Worm (Caenorhabditis elegans): ENCODE measurements around the gene K09F6.15.

Gene K09F6.15

ce11 chrII:2305507-2305906, 28.2 kb upstream of the K09F6.15 start:
- TF ChIP-seq hnd-1 (tag; optimal IDR thresholded peaks at IDR 0.05) (no peak), ets-7 (tag; optimal IDR thresholded peaks at IDR 0.05) (no peak), ama-1 (optimal IDR thresholded peaks at IDR 0.05) (no peak), hmbx-1 (tag; optimal IDR thresholded peaks at IDR 0.05) (no peak), tra-4 (tag; optimal IDR thresholded peaks at IDR 0.05) (no peak), ceh-13 (GFP tag; optimal IDR thresholded peaks at IDR 0.05) (no peak), pes-1 (GFP tag; IDR thresholded peaks at IDR 0.05) (no peak), flt-1 (GFP tag; IDR thresholded peaks at IDR 0.05) (no peak), scrt-1 (GFP tag; IDR thresholded peaks at IDR 0.05) (no peak), ceh-36 (tag; optimal IDR thresholded peaks at IDR 0.05) (no peak), hmg-4 (GFP tag; optimal IDR thresholded peaks at IDR 0.05) (no peak), F13C5.2 (tag; optimal IDR thresholded peaks at IDR 0.05) (no peak), tbx-37 (GFP tag; conservative IDR thresholded peaks at IDR 0.05) (no peak), B0310.2 (tag; optimal IDR thresholded peaks at IDR 0.05) (no peak), tbx-11 (GFP tag; IDR thresholded peaks at IDR 0.05) (no peak), sea-1 (GFP tag; conservative IDR thresholded peaks at IDR 0.05) (no peak), aly-1 (tag; optimal IDR thresholded peaks at IDR 0.05) (no peak)

ce11 chrII:2304575-2304974, 27.3 kb upstream of the K09F6.15 start:
- no peak for TF ChIP-seq ceh-13 (GFP tag; optimal IDR thresholded peaks at IDR 0.05)
- TF ChIP-seq tra-4 (tag; optimal IDR thresholded peaks at IDR 0.05) = no peak
- no peak for TF ChIP-seq scrt-1 (GFP tag; IDR thresholded peaks at IDR 0.05)
- no peak for TF ChIP-seq ceh-36 (tag; optimal IDR thresholded peaks at IDR 0.05)
- TF ChIP-seq hnd-1 (tag; optimal IDR thresholded peaks at IDR 0.05) = no peak
- TF ChIP-seq tbx-11 (GFP tag; IDR thresholded peaks at IDR 0.05) = no peak
- TF ChIP-seq sea-1 (GFP tag; conservative IDR thresholded peaks at IDR 0.05) = no peak
- TF ChIP-seq hmg-4 (GFP tag; optimal IDR thresholded peaks at IDR 0.05) = no peak
- no peak for TF ChIP-seq B0310.2 (tag; optimal IDR thresholded peaks at IDR 0.05)
- TF ChIP-seq F13C5.2 (tag; optimal IDR thresholded peaks at IDR 0.05) = no peak

DNA sequence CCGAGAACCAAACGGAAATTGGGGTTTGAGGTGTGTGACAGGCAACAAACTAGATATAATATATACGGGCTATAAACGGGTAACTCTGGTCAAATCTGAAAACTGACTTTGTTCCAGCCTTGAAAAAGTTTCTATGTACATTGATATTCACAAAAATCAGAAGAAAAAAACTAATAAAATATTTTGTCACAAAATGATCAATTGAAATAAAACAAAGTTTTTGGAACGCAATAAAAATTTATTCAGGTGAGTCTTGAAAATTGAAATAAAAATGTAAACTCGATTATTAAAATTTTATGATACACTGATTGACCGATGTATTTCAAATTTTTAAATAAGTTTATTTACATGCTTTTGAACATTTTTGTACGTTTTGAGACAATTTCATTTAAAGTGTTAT, 25.0 kb upstream of the K09F6.15 start, which contains the start of gene B0281.6:
Gene B0281.6, minus strand, starts transcription at position 101 of the 400 bp plus-strand sequence.
- TF ChIP-seq tbx-37 (GFP tag; conservative IDR thresholded peaks at IDR 0.05) (no peak), aly-1 (tag; optimal IDR thresholded peaks at IDR 0.05) (no peak), ets-7 (tag; optimal IDR thresholded peaks at IDR 0.05) (no peak), hmg-4 (GFP tag; optimal IDR thresholded peaks at IDR 0.05) (no peak), ceh-36 (tag; optimal IDR thresholded peaks at IDR 0.05) (no peak), pes-1 (GFP tag; IDR thresholded peaks at IDR 0.05) (no peak), tbx-11 (GFP tag; IDR thresholded peaks at IDR 0.05) (no peak), sea-1 (GFP tag; conservative IDR thresholded peaks at IDR 0.05) (no peak), hnd-1 (tag; optimal IDR thresholded peaks at IDR 0.05) (no peak), B0310.2 (tag; optimal IDR thresholded peaks at IDR 0.05) (no peak), F13C5.2 (tag; optimal IDR thresholded peaks at IDR 0.05) (no peak), ama-1 (optimal IDR thresholded peaks at IDR 0.05) (no peak), tra-4 (tag; optimal IDR thresholded peaks at IDR 0.05) (no peak), flt-1 (GFP tag; IDR thresholded peaks at IDR 0.05) (no peak), scrt-1 (GFP tag; IDR thresholded peaks at IDR 0.05) (no peak), ceh-13 (GFP tag; optimal IDR thresholded peaks at IDR 0.05) (no peak), hmbx-1 (tag; optimal IDR thresholded peaks at IDR 0.05) (no peak)

DNA sequence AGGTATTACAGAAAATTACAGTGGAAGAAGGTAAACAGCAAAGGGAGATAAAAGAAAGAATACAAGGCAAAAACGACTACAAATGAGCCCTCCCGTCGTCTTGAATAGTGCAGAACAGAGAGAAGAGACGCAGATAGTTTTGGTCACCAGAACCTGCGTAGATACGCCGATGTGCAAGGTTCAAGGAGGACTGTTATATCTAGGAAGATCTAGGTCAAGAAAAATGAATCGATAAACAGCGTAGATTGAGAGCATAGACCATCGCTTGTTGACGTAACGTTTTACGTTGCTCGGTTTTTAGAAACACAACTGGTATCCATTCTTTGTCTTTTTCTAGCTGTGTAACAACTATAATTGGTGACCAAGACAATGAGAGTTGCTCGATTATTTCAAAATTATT, 23.5 kb upstream of the K09F6.15 start, which contains the start of gene B0281.5:
Gene B0281.5, minus strand, starts transcription at position 101 of the 400 bp plus-strand sequence.
- TF ChIP-seq sea-1 (GFP tag; conservative IDR thresholded peaks at IDR 0.05) (no peak), hmg-4 (GFP tag; optimal IDR thresholded peaks at IDR 0.05) (no peak), tbx-37 (GFP tag; conservative IDR thresholded peaks at IDR 0.05) (no peak), ama-1 (optimal IDR thresholded peaks at IDR 0.05) (no peak), hmbx-1 (tag; optimal IDR thresholded peaks at IDR 0.05) (no peak), ets-7 (tag; optimal IDR thresholded peaks at IDR 0.05) (no peak), scrt-1 (GFP tag; IDR thresholded peaks at IDR 0.05) (no peak)

ce11 chrII:2298742-2299141, 21.4 kb upstream of the K09F6.15 start, which contains the start of gene B0281.4:
Gene B0281.4, minus strand, starts transcription at chrII:2298842.
- no peak for TF ChIP-seq ets-7 (tag; optimal IDR thresholded peaks at IDR 0.05)
- no peak for TF ChIP-seq pes-1 (GFP tag; IDR thresholded peaks at IDR 0.05)
- TF ChIP-seq ceh-36 (tag; optimal IDR thresholded peaks at IDR 0.05) = no peak

DNA sequence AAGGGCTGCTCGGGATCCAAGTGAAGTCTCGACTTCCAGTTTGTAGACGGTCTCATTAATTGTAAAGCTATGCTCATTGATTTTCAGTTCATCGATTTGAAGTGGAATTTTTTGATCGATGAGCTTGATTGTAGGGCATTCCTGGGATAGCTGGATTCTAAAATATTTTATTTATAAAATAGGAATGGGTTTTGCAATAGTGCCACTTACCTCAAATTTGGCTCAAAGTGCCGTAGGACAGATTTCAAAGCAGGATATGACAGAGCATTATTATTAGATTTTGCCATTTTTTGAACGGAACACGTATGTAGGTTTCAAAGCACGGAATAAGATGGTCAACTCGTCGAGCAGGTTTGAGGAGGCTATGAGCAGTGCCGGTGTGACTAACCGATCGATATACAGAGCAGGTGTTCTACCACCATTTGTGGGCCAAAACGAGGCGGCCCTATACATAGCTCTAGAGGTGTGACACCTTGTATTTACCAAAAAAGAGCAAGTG, 18.5 kb upstream of the K09F6.15 start, which contains the start of gene fbxc-25:
Gene fbxc-25, minus strand, starts transcription at position 449 of the 499 bp plus-strand sequence.
- TF ChIP-seq F13C5.2 (tag; optimal IDR thresholded peaks at IDR 0.05) (no peak), tbx-37 (GFP tag; conservative IDR thresholded peaks at IDR 0.05) (no peak), hnd-1 (tag; optimal IDR thresholded peaks at IDR 0.05) (no peak), tra-4 (tag; optimal IDR thresholded peaks at IDR 0.05) (no peak), ceh-36 (tag; optimal IDR thresholded peaks at IDR 0.05) (no peak), flt-1 (GFP tag; IDR thresholded peaks at IDR 0.05) (no peak), aly-1 (tag; optimal IDR thresholded peaks at IDR 0.05) (no peak), hmg-4 (GFP tag; optimal IDR thresholded peaks at IDR 0.05) (no peak), ceh-13 (GFP tag; optimal IDR thresholded peaks at IDR 0.05) (no peak), B0310.2 (tag; optimal IDR thresholded peaks at IDR 0.05) (no peak), tbx-11 (GFP tag; IDR thresholded peaks at IDR 0.05) (no peak)

ce11 chrII:2292549-2292948, 15.2 kb upstream of the K09F6.15 start:
- no peak for TF ChIP-seq F13C5.2 (tag; optimal IDR thresholded peaks at IDR 0.05)
- no peak for TF ChIP-seq sea-1 (GFP tag; conservative IDR thresholded peaks at IDR 0.05)
- TF ChIP-seq tbx-37 (GFP tag; conservative IDR thresholded peaks at IDR 0.05) = no peak
- TF ChIP-seq hmg-4 (GFP tag; optimal IDR thresholded peaks at IDR 0.05) = no peak
- no peak for TF ChIP-seq tra-4 (tag; optimal IDR thresholded peaks at IDR 0.05)
- TF ChIP-seq hnd-1 (tag; optimal IDR thresholded peaks at IDR 0.05) = no peak
- TF ChIP-seq ceh-36 (tag; optimal IDR thresholded peaks at IDR 0.05) = no peak
- TF ChIP-seq pes-1 (GFP tag; IDR thresholded peaks at IDR 0.05) = no peak
- no peak for TF ChIP-seq ets-7 (tag; optimal IDR thresholded peaks at IDR 0.05)
- no peak for TF ChIP-seq aly-1 (tag; optimal IDR thresholded peaks at IDR 0.05)
- TF ChIP-seq tbx-11 (GFP tag; IDR thresholded peaks at IDR 0.05) = no peak
- no peak for TF ChIP-seq flt-1 (GFP tag; IDR thresholded peaks at IDR 0.05)
- TF ChIP-seq scrt-1 (GFP tag; IDR thresholded peaks at IDR 0.05) = no peak
- no peak for TF ChIP-seq ceh-13 (GFP tag; optimal IDR thresholded peaks at IDR 0.05)

Measured in whole organism, early embryonic.